Worm (Caenorhabditis elegans): ENCODE results near the gene tre-3.

- TF ChIP-seq cog-1 (tag; optimal IDR thresholded peaks at IDR 0.05) (no peak), flt-1 (GFP tag; IDR thresholded peaks at IDR 0.05) (no peak), tab-1 (GFP tag; IDR thresholded peaks at IDR 0.05) (no peak)
These were observed 25.4 kb upstream of the tre-3 start for ce11 chrV:11741078-11741477.

Data from whole organism, midembryonic.